Fruit fly (Drosophila melanogaster) whole organism, larva: ENCODE data around the gene kat80.

Experiments
- noc ChIP-seq: fragments of 200-800 bp; sonication (Bioruptor generic); optimal IDR thresholded peaks from 3 replicates; lab custom pipeline; 2019; ENCODE audit warnings: missing biosample characterization, mild to moderate bottlenecking, missing genetic modification characterization, moderate library complexity

The kat80 gene

dm6 chrX:16241831-16242451 lies 34.0 kb downstream of the kat80 start:
- no peak for TF ChIP-seq noc (tag; lab: Kevin White, UChicago)

- no peak for TF ChIP-seq noc (tag; lab: Kevin White, UChicago)
Measured at dm6 chrX:16231292-16231691, 44.7 kb downstream of the kat80 start.

DNA sequence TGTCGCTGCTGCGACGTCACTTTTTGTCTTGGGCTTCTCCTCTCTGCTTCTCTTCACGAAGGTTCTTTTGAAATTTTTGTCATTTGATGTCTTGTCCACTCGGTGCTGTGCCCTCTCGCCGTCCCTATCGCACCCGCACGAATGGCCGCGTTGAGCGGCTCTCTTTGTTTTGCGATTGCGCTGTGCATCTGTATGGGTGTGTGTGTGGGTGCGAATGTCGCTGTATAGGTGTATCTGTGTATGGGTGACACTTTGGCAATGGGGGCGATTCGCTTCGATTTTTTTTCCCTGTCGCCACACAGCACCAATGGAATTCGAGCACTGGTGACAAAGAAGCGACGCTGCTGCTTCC lies 58.5 kb downstream of the kat80 start:
- no peak for TF ChIP-seq noc (tag; lab: Kevin White, UChicago)
